Worm (Caenorhabditis elegans): Measurements from ENCODE around the gene bcmo-1.

DNA sequence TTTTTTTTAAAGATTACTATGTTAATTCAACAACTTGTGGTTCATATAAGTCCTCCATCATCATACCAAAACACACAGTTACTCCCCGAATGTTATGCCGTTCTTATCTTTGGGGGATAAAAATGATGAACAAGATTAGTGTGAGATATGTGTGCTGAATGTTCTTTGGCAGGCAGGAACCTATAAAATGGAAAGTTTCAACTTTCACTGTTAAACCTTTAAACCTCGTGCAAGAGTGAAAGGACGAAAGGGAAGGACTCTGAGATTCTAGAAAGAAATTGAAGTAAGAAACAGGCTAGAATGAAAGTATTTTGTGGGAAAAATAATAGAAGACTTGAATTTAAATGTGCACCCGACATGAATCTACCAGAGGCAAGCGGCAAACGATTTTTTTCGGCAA lies 10.5 kb upstream of the bcmo-1 start:
- TF ChIP-seq flt-1 (GFP tag; IDR thresholded peaks at IDR 0.05): no peak
- no peak for TF ChIP-seq med-1 (GFP tag; optimal IDR thresholded peaks at IDR 0.05; ENCODE audit: insufficient read depth)
- TF ChIP-seq T22C8.4 (GFP tag; IDR thresholded peaks at IDR 0.05): no peak
- no peak for TF ChIP-seq ref-1 (GFP tag; conservative IDR thresholded peaks at IDR 0.05)
